Fruit fly (Drosophila melanogaster) whole organism, embryonic: ENCODE data around the gene Eig71Ei.

Experiments used
- Awh ChIP-seq: fragments of 200-800 bp; sonication (Bioruptor generic); IDR thresholded peaks from 2 replicates; pipeline ENCODE4, ENCODE4 v1.3.6; 2022; ENCODE audit warnings: missing biosample characterization, missing genetic modification characterization
- C15 ChIP-seq: fragments of 200-800 bp; sonication (Bioruptor generic); IDR thresholded peaks from 3 replicates; pipeline ENCODE4 v1.3.6; 2022; ENCODE audit warnings: missing biosample characterization, missing genetic modification characterization
- CG11247 ChIP-seq: fragments of 200-800 bp; sonication (Bioruptor generic); IDR thresholded peaks from 2 replicates; pipeline ENCODE4 v1.3.6; 2022; ENCODE audit warnings: missing biosample characterization, missing genetic modification characterization
- CG12391 ChIP-seq: fragments of 200-800 bp; sonication (Bioruptor generic); optimal IDR thresholded peaks from 3 replicates; lab custom pipeline; 2018; ENCODE audit warnings: missing biosample characterization, mild to moderate bottlenecking, missing genetic modification characterization, moderate library complexity
- CG13296 ChIP-seq: fragments of 200-800 bp; sonication (Bioruptor generic); optimal IDR thresholded peaks from 3 replicates; lab custom pipeline; 2018; ENCODE audit warnings: missing biosample characterization, mild to moderate bottlenecking, missing genetic modification characterization
- CG13775 ChIP-seq: fragments of 200-800 bp; sonication (Bioruptor generic); optimal IDR thresholded peaks from 3 replicates; lab custom pipeline; 2017; ENCODE audit warnings: missing biosample characterization, mild to moderate bottlenecking, missing genetic modification characterization
- CG14710 ChIP-seq: fragments of 200-800 bp; sonication (Bioruptor generic); optimal IDR thresholded peaks from 3 replicates; lab custom pipeline; 2019; ENCODE audit warnings: missing biosample characterization, mild to moderate bottlenecking, missing genetic modification characterization, moderate library complexity
- CG16863 ChIP-seq: fragments of 200-800 bp; sonication (Bioruptor generic); optimal IDR thresholded peaks from 3 replicates; lab custom pipeline; 2016; ENCODE audit warnings: missing biosample characterization, missing genetic modification characterization
- CG2889 ChIP-seq: fragments of 200-800 bp; sonication (Bioruptor generic); IDR thresholded peaks from 3 replicates; pipeline ENCODE4 v1.3.6; 2022; ENCODE audit warnings: missing biosample characterization, missing genetic modification characterization
- CG33557 ChIP-seq: fragments of 200-800 bp; sonication (Bioruptor generic); optimal IDR thresholded peaks from 2 replicates; lab custom pipeline; 2019; ENCODE audit warnings: missing biosample characterization, mild to moderate bottlenecking, missing genetic modification characterization, moderate library complexity
- CG34224 ChIP-seq: fragments of 200-800 bp; sonication (Bioruptor generic); IDR thresholded peaks from 3 replicates; pipeline ENCODE4 v1.3.6; 2022; ENCODE audit warnings: missing biosample characterization, missing genetic modification characterization; ENCODE audit not compliant: partially characterized antibody
- CG34376 ChIP-seq: fragments of 200-800 bp; sonication (Bioruptor generic); optimal IDR thresholded peaks from 2 replicates; lab custom pipeline; 2018; ENCODE audit warnings: missing biosample characterization, mild to moderate bottlenecking, missing genetic modification characterization
- CG6689 ChIP-seq: fragments of 200-800 bp; sonication (Bioruptor generic); IDR thresholded peaks from 2 replicates; pipeline ENCODE4 v1.3.6; 2022; ENCODE audit warnings: missing biosample characterization, missing genetic modification characterization
- CG7556 ChIP-seq: fragments of 200-800 bp; sonication (Bioruptor generic); optimal IDR thresholded peaks from 2 replicates; lab custom pipeline; 2017; ENCODE audit warnings: missing biosample characterization, mild to moderate bottlenecking, missing genetic modification characterization
- CG7928 ChIP-seq: fragments of 200-800 bp; sonication (Bioruptor generic); optimal IDR thresholded peaks from 2 replicates; lab custom pipeline; 2017; ENCODE audit warnings: missing biosample characterization, mild to moderate bottlenecking, missing genetic modification characterization
- CG8290 ChIP-seq, 3 experiments: fragments of 200-800 bp; sonication (Bioruptor generic); optimal IDR thresholded peaks; 2 replicates each; lab custom pipeline; 2016 to 2019; ENCODE audit warnings: missing biosample characterization in 3 of 3, missing genetic modification characterization in 3 of 3, mild to moderate bottlenecking in 2 of 3, moderate library complexity in 1 of 3
- CG8388 ChIP-seq: fragments of 200-800 bp; sonication (Bioruptor generic); optimal IDR thresholded peaks from 2 replicates; lab custom pipeline; 2019; ENCODE audit warnings: missing biosample characterization, mild to moderate bottlenecking, missing genetic modification characterization, moderate library complexity
- CG8478 ChIP-seq: fragments of >200 bp; optimal IDR thresholded peaks from 2 replicates; lab custom pipeline; 2018
- CG9727 ChIP-seq: fragments of 200-800 bp; sonication (Bioruptor generic); optimal IDR thresholded peaks from 3 replicates; lab custom pipeline; 2017; ENCODE audit warnings: missing biosample characterization, mild to moderate bottlenecking, missing genetic modification characterization
- Camta ChIP-seq: fragments of 200-800 bp; sonication (Bioruptor generic); optimal IDR thresholded peaks from 2 replicates; lab custom pipeline; 2016; ENCODE audit warnings: missing biosample characterization, missing genetic modification characterization
- CoRest ChIP-seq: fragments of 200-800 bp; sonication (Bioruptor generic); optimal IDR thresholded peaks from 3 replicates; lab custom pipeline; 2018; ENCODE audit warnings: missing biosample characterization, mild to moderate bottlenecking, missing genetic modification characterization, moderate library complexity
- D ChIP-seq, 2 experiments: fragments of 200-800 bp in 1 of 2; fragments of >200 bp in 1 of 2; sonication (Bioruptor generic) in 1 of 2; optimal IDR thresholded peaks; 2 replicates in 1 of 2; 3 replicates in 1 of 2; lab custom pipeline; 2017; ENCODE audit warnings: mild to moderate bottlenecking in 1 of 2, missing biosample characterization in 1 of 2, missing genetic modification characterization in 1 of 2, missing genetic modification reagents in 1 of 2
- Dek ChIP-seq: fragments of 200-800 bp; sonication (Bioruptor generic); optimal IDR thresholded peaks from 3 replicates; lab custom pipeline; 2019; ENCODE audit warnings: missing biosample characterization, mild to moderate bottlenecking, missing genetic modification characterization, moderate library complexity
- Fer1 ChIP-seq: fragments of 200-800 bp; sonication (Bioruptor generic); optimal IDR thresholded peaks from 2 replicates; lab custom pipeline; 2017; ENCODE audit warnings: missing biosample characterization, mild to moderate bottlenecking, missing genetic modification characterization
- H15 ChIP-seq: fragments of 200-800 bp; sonication (Bioruptor generic); IDR thresholded peaks from 3 replicates; pipeline ENCODE4 v1.3.6; 2022; ENCODE audit warnings: missing biosample characterization, missing genetic modification characterization
- Ptx1 ChIP-seq: fragments of 200-800 bp; sonication (Bioruptor generic); IDR thresholded peaks from 2 replicates; pipeline ENCODE4 v1.3.6; 2022; ENCODE audit warnings: missing biosample characterization, missing genetic modification characterization
- Rfx ChIP-seq: fragments of 200-800 bp; sonication (Bioruptor generic); IDR thresholded peaks from 2 replicates; pipeline ENCODE4 v1.3.6; 2022; ENCODE audit warnings: missing biosample characterization, missing genetic modification characterization
- Spps ChIP-seq: fragments of 200-800 bp; sonication (Bioruptor generic); optimal IDR thresholded peaks from 2 replicates; lab custom pipeline; 2018; ENCODE audit warnings: missing biosample characterization, mild to moderate bottlenecking, missing genetic modification characterization
- Stat92E ChIP-seq, 3 experiments: fragments of >200 bp in 2 of 3; fragments of 200-800 bp in 1 of 3; sonication (Bioruptor generic) in 1 of 3; optimal IDR thresholded peaks; 2 replicates each; lab custom pipeline; 2017 to 2019; ENCODE audit warnings: missing biosample characterization in 3 of 3, missing genetic modification characterization in 3 of 3, mild to moderate bottlenecking in 1 of 3, moderate library complexity in 1 of 3
- Xrp1 ChIP-seq: fragments of 200-800 bp; sonication (Bioruptor generic); IDR thresholded peaks from 2 replicates; pipeline ENCODE4 v1.3.6; 2022; ENCODE audit warnings: missing biosample characterization, missing genetic modification characterization
- YL-1 ChIP-seq: fragments of 200-800 bp; sonication (Bioruptor generic); optimal IDR thresholded peaks from 3 replicates; lab custom pipeline; 2017; ENCODE audit warnings: missing biosample characterization, mild to moderate bottlenecking, missing genetic modification characterization
- bsh ChIP-seq, 2 experiments: fragments of 200-800 bp; sonication (Bioruptor generic); optimal IDR thresholded peaks; 2 replicates each; lab custom pipeline; 2017 to 2018; ENCODE audit warnings: mild to moderate bottlenecking in 2 of 2, missing biosample characterization in 2 of 2, missing genetic modification characterization in 2 of 2, moderate library complexity in 1 of 2
- cato ChIP-seq: fragments of 200-800 bp; sonication (Bioruptor generic); optimal IDR thresholded peaks from 2 replicates; lab custom pipeline; 2016; ENCODE audit warnings: missing biosample characterization, missing genetic modification characterization, borderline replicate concordance
- dan ChIP-seq: fragments of 200-800 bp; sonication (Bioruptor generic); IDR thresholded peaks from 2 replicates; pipeline ENCODE4 v1.3.6; 2022; ENCODE audit warnings: missing biosample characterization, missing genetic modification characterization
- fru ChIP-seq: fragments of >200 bp; optimal IDR thresholded peaks from 2 replicates; lab custom pipeline; 2017
- gce ChIP-seq: fragments of 200-800 bp; sonication (Bioruptor generic); IDR thresholded peaks from 3 replicates; pipeline ENCODE4 v1.3.6; 2022; ENCODE audit warnings: missing biosample characterization, missing genetic modification characterization
- gem ChIP-seq: fragments of 200-800 bp; sonication (Bioruptor generic); optimal IDR thresholded peaks from 2 replicates; lab custom pipeline; 2019; ENCODE audit warnings: missing biosample characterization, mild to moderate bottlenecking, missing genetic modification characterization, moderate library complexity
- gfzf ChIP-seq: fragments of 200-800 bp; sonication (Bioruptor generic); optimal IDR thresholded peaks from 2 replicates; lab custom pipeline; 2016; ENCODE audit warnings: missing biosample characterization, mild to moderate bottlenecking, missing genetic modification characterization, moderate library complexity
- grn ChIP-seq: fragments of 200-800 bp; sonication (Bioruptor generic); optimal IDR thresholded peaks from 3 replicates; lab custom pipeline; 2017; ENCODE audit warnings: missing biosample characterization, missing genetic modification characterization
- ham ChIP-seq: fragments of 200-800 bp; sonication (Bioruptor generic); IDR thresholded peaks from 2 replicates; pipeline ENCODE4 v1.3.6; 2022; ENCODE audit warnings: missing biosample characterization, missing genetic modification characterization
- lmd ChIP-seq: fragments of 200-800 bp; sonication (Bioruptor generic); IDR thresholded peaks from 2 replicates; pipeline ENCODE4 v1.3.6; 2022; ENCODE audit warnings: missing biosample characterization, missing genetic modification characterization
- luna ChIP-seq: fragments of 200-800 bp; sonication (Bioruptor generic); optimal IDR thresholded peaks from 2 replicates; lab custom pipeline; 2016; ENCODE audit warnings: missing biosample characterization, missing genetic modification characterization
- prd ChIP-seq, 3 experiments: fragments of >200 bp in 2 of 3; fragments of 200-800 bp in 1 of 3; sonication (Bioruptor generic) in 1 of 3; optimal IDR thresholded peaks in 2 of 3; IDR thresholded peaks in 1 of 3; 2 replicates in 2 of 3; 3 replicates in 1 of 3; pipeline versions ENCODE4 v1.3.6 to Lab custom; 2017 to 2022; ENCODE audit warnings: missing biosample characterization in 1 of 3, missing genetic modification characterization in 1 of 3
- sd ChIP-seq: fragments of 200-800 bp; sonication (Bioruptor generic); optimal IDR thresholded peaks from 3 replicates; lab custom pipeline; 2018; ENCODE audit warnings: missing biosample characterization, mild to moderate bottlenecking, missing genetic modification characterization, moderate library complexity
- tll ChIP-seq, 2 experiments: fragments of 200-800 bp in 1 of 2; fragments of >200 bp in 1 of 2; sonication (Bioruptor generic) in 1 of 2; optimal IDR thresholded peaks; 2 replicates each; lab custom pipeline; 2017 to 2019; ENCODE audit warnings: missing biosample characterization in 2 of 2, missing genetic modification characterization in 2 of 2, mild to moderate bottlenecking in 1 of 2, moderate library complexity in 1 of 2
- twi ChIP-seq: fragments of 200-800 bp; optimal IDR thresholded peaks from 2 replicates; lab custom pipeline; 2019; ENCODE audit warnings: missing biosample characterization, mild to moderate bottlenecking, missing genetic modification characterization, moderate library complexity
- vfl ChIP-seq: fragments of 200-800 bp; sonication (Bioruptor generic); optimal IDR thresholded peaks from 2 replicates; lab custom pipeline; 2016; ENCODE audit warnings: missing biosample characterization, missing genetic modification characterization
- yki ChIP-seq: fragments of >200 bp; optimal IDR thresholded peaks from 3 replicates; lab custom pipeline; 2018
- zf30C ChIP-seq: fragments of 200-800 bp; sonication (Bioruptor generic); optimal IDR thresholded peaks from 3 replicates; lab custom pipeline; 2018; ENCODE audit warnings: missing biosample characterization, mild to moderate bottlenecking, missing genetic modification characterization

The Eig71Ei gene

dm6 chr3L:15669939-15670338 is 10.4 kb downstream of the Eig71Ei start:
- no peak for TF ChIP-seq dan
- TF ChIP-seq Awh, result peak; percentile 50; the same call in 1 of the 2 replicates
- no peak for TF ChIP-seq C15 (GFP tag; lab: Robert Waterston, UW)
- peak in 1 of 3 experiments; percentile 81 for TF ChIP-seq Stat92E (GFP tag; optimal IDR thresholded peaks at IDR 0.05; lab: Kevin White, UChicago)
- no peak for TF ChIP-seq CG13296
- peak; percentile 75 for TF ChIP-seq grn (GFP tag; lab: Kevin White, UChicago)
- no peak for TF ChIP-seq CG7556 (GFP tag; lab: Kevin White, UChicago)

dm6 chr3L:15670455-15670854 is 10.9 kb downstream of the Eig71Ei start:
- TF ChIP-seq Ptx1 (GFP tag; lab: Robert Waterston, UW), result no peak
- TF ChIP-seq Xrp1 (GFP tag; lab: Robert Waterston, UW), result peak; percentile 66; the same call in 1 of the 2 replicates
- TF ChIP-seq yki (lab: Kevin White, UChicago), result no peak
- no peak for TF ChIP-seq CG16863 (GFP tag; lab: Kevin White, UChicago)
- TF ChIP-seq CG2889 (GFP tag; lab: Robert Waterston, UW), result no peak
- TF ChIP-seq CG34376 (GFP tag; lab: Kevin White, UChicago), result no peak
- TF ChIP-seq tll (GFP tag; optimal IDR thresholded peaks at IDR 0.05; lab: Kevin White, UChicago), result peak in 1 of 2 experiments; percentile 3
- TF ChIP-seq H15 (GFP tag; lab: Robert Waterston, UW), result no peak
- TF ChIP-seq twi (tag; lab: Kevin White, UChicago), result peak; percentile 4
- TF ChIP-seq vfl (GFP tag; lab: Kevin White, UChicago), result no peak
- TF ChIP-seq gfzf (GFP tag; lab: Kevin White, UChicago), result no peak
- no peak for TF ChIP-seq CG34224
- TF ChIP-seq CG13775 (GFP tag; lab: Kevin White, UChicago), result peak; percentile 35
- TF ChIP-seq luna (GFP tag; lab: Kevin White, UChicago), result no peak
- TF ChIP-seq Camta (GFP tag; lab: Kevin White, UChicago), result no peak
- no peak for TF ChIP-seq prd (optimal IDR thresholded peaks at IDR 0.05; lab: Kevin White, UChicago)
- peak; percentile 40; the same call in 1 of the 3 replicates for TF ChIP-seq prd (GFP tag; IDR thresholded peaks at IDR 0.05; lab: Robert Waterston, UW)
- TF ChIP-seq Spps (tag; lab: Kevin White, UChicago), result peak; percentile 10
- peak; percentile 83 for TF ChIP-seq zf30C (GFP tag; lab: Kevin White, UChicago)
- no peak for TF ChIP-seq YL-1 (GFP tag; lab: Kevin White, UChicago)
- TF ChIP-seq D (optimal IDR thresholded peaks at IDR 0.05; lab: Kevin White, UChicago), result no peak
- peak; percentile 29 for TF ChIP-seq D (GFP tag; optimal IDR thresholded peaks at IDR 0.05; lab: Kevin White, UChicago)
- TF ChIP-seq lmd (GFP tag; lab: Robert Waterston, UW), result no peak
- TF ChIP-seq CG8290 (GFP tag; optimal IDR thresholded peaks at IDR 0.05; lab: Kevin White, UChicago), result peak; percentile 8
- no peak for TF ChIP-seq CG8290 (tag; optimal IDR thresholded peaks at IDR 0.05; lab: Kevin White, UChicago)
- TF ChIP-seq bsh (GFP tag; optimal IDR thresholded peaks at IDR 0.05; lab: Kevin White, UChicago), result peak in 1 of 2 experiments; percentile 18
- TF ChIP-seq cato (GFP tag; lab: Kevin White, UChicago), result no peak
- no peak for TF ChIP-seq sd (tag; lab: Kevin White, UChicago)
- no peak for TF ChIP-seq CG11247 (GFP tag; lab: Robert Waterston, UW)
- TF ChIP-seq CG12391 (tag; lab: Kevin White, UChicago), result peak; percentile 54
- peak; percentile 73 for TF ChIP-seq CG33557 (GFP tag; lab: Kevin White, UChicago)
- TF ChIP-seq Dek (tag; lab: Kevin White, UChicago), result no peak
- no peak for TF ChIP-seq fru
- 0 out of 2 replicates have a peak, but pooled peaks have one; percentile 13 for TF ChIP-seq CG6689 (GFP tag; lab: Robert Waterston, UW)
- peak; percentile 37 for TF ChIP-seq CoRest (tag; lab: Kevin White, UChicago)
- no peak for TF ChIP-seq Fer1 (GFP tag; lab: Kevin White, UChicago)
- TF ChIP-seq CG9727, result peak; percentile 81
- TF ChIP-seq ham (GFP tag; lab: Robert Waterston, UW), result no peak
- TF ChIP-seq gem, result peak; percentile 62
- TF ChIP-seq gce (GFP tag; lab: Robert Waterston, UW), result no peak
- TF ChIP-seq CG8478 (lab: Kevin White, UChicago), result no peak
- peak; percentile 19 for TF ChIP-seq CG8388 (GFP tag; lab: Kevin White, UChicago)
- no peak for TF ChIP-seq CG7928 (GFP tag; lab: Kevin White, UChicago)
- no peak for TF ChIP-seq Rfx (GFP tag; lab: Robert Waterston, UW)
- TF ChIP-seq CG14710 (tag; lab: Kevin White, UChicago), result peak; percentile 69
